Fruit fly (Drosophila melanogaster) whole organism, adult: ENCODE data around the gene CG4066.

Source experiments
- CG12768 ChIP-seq: fragments of 200-800 bp; sonication (Bioruptor generic); optimal IDR thresholded peaks from 2 replicates; lab custom pipeline; 2017; ENCODE audit warnings: missing biosample characterization, missing genetic modification characterization, mild to moderate bottlenecking, moderate library complexity, missing genetic modification reagents
- CG1620 ChIP-seq: fragments of 200-800 bp; sonication (Bioruptor generic); optimal IDR thresholded peaks from 2 replicates; lab custom pipeline; 2016; ENCODE audit warnings: missing biosample characterization, missing genetic modification characterization
- CG33017 ChIP-seq: fragments of 200-800 bp; sonication (Bioruptor generic); optimal IDR thresholded peaks from 2 replicates; lab custom pipeline; 2018; ENCODE audit warnings: missing biosample characterization, mild to moderate bottlenecking, missing genetic modification characterization, moderate library complexity
- CG5204 ChIP-seq: fragments of 200-800 bp; sonication (Bioruptor generic); optimal IDR thresholded peaks from 2 replicates; lab custom pipeline; 2016; ENCODE audit warnings: missing biosample characterization, missing genetic modification characterization
- Crg-1 ChIP-seq: fragments of 200-800 bp; sonication (Bioruptor generic); optimal IDR thresholded peaks from 2 replicates; lab custom pipeline; 2016; ENCODE audit warnings: missing biosample characterization, missing genetic modification characterization
- Hr96 ChIP-seq: fragments of 200-800 bp; sonication (Bioruptor generic); optimal IDR thresholded peaks from 2 replicates; lab custom pipeline; 2016; ENCODE audit warnings: missing biosample characterization, missing genetic modification characterization
- kay ChIP-seq: fragments of 200-800 bp; sonication (Bioruptor generic); peaks from one replicate; lab custom pipeline; 2016; ENCODE audit warnings: missing biosample characterization, missing genetic modification characterization, borderline replicate concordance
- ovo ChIP-seq: fragments of 200-800 bp; sonication (Bioruptor generic); optimal IDR thresholded peaks from 2 replicates; lab custom pipeline; 2016; ENCODE audit warnings: missing biosample characterization, missing genetic modification characterization
- pad ChIP-seq: fragments of 200-800 bp; sonication (Bioruptor generic); optimal IDR thresholded peaks from 3 replicates; lab custom pipeline; 2017; ENCODE audit warnings: missing biosample characterization, missing genetic modification characterization, mild to moderate bottlenecking, moderate library complexity, missing genetic modification reagents
- tj ChIP-seq: fragments of 200-800 bp; sonication (Bioruptor generic); optimal IDR thresholded peaks from 3 replicates; lab custom pipeline; 2017; ENCODE audit warnings: missing biosample characterization, mild to moderate bottlenecking, missing genetic modification characterization, moderate library complexity

- no peak for TF ChIP-seq CG1620
- TF ChIP-seq ovo: no peak
- TF ChIP-seq CG5204 (GFP tag; lab: Kevin White, UChicago): no peak
- no peak for TF ChIP-seq CG12768 (GFP tag; lab: Kevin White, UChicago)
- TF ChIP-seq kay: no peak
- no peak for TF ChIP-seq pad
- no peak for TF ChIP-seq Hr96 (GFP tag; lab: Kevin White, UChicago)
- TF ChIP-seq CG33017 (tag; lab: Kevin White, UChicago): no peak
- TF ChIP-seq tj (GFP tag; lab: Kevin White, UChicago): no peak
- TF ChIP-seq Crg-1: no peak
Measured at dm6 chr3R:12316420-12316819, 5.3 kb downstream of the CG4066 start.
